Worm (Caenorhabditis elegans) whole organism, L3 larva: ENCODE measurements around the gene xbp-1.

Experiments
- ceh-82 ChIP-seq: fragments of 150-350 bp; optimal IDR thresholded peaks from 2 replicates; lab custom pipeline; 2014; ENCODE audit warnings: missing biosample characterization, missing genetic modification characterization
- elt-3 ChIP-seq, 3 experiments: fragments of 150-350 bp in 1 of 3; sonication (generic microtip) in 2 of 3; optimal IDR thresholded peaks; 2 replicates in 2 of 3; 4 replicates in 1 of 3; lab custom pipeline; 2014 to 2017; ENCODE audit warnings: missing biosample characterization in 3 of 3, missing genetic modification characterization in 3 of 3
- nhr-28 ChIP-seq: fragments of 150-350 bp; optimal IDR thresholded peaks from 2 replicates; lab custom pipeline; 2014; ENCODE audit warnings: missing biosample characterization, missing genetic modification characterization
- nhr-76 ChIP-seq: fragments of 150-350 bp; sonication (generic microtip); optimal IDR thresholded peaks from 5 replicates; lab custom pipeline; 2014; ENCODE audit warnings: missing biosample characterization, missing genetic modification characterization
- pqm-1 ChIP-seq: fragments of 150-350 bp; optimal IDR thresholded peaks from 2 replicates; lab custom pipeline; 2017; ENCODE audit warnings: missing biosample characterization, missing genetic modification characterization, inconsistent platforms
- unc-62 ChIP-seq: fragments of 150-350 bp; sonication (generic microtip); optimal IDR thresholded peaks from 4 replicates; lab custom pipeline; 2014; ENCODE audit warnings: missing biosample characterization, missing genetic modification reagents, missing genetic modification characterization

ce11 chrIII:4189602-4190001, 4.0 kb upstream of the xbp-1 start:
- TF ChIP-seq ceh-82 (tag; lab: Kevin White, UChicago) (no peak), nhr-76 (tag; lab: Kevin White, UChicago) (no peak), pqm-1 (tag; lab: Kevin White, UChicago) (no peak), elt-3 (tag; optimal IDR thresholded peaks at IDR 0.05; lab: Kevin White, UChicago) (no peak), unc-62 (GFP tag; lab: Kevin White, UChicago) (no peak), nhr-28 (tag; lab: Kevin White, UChicago) (no peak)
